Worm (Caenorhabditis elegans): ENCODE data around the gene F14B8.4.
A peak's percentile ranks its signal among the peaks of the same experiment; 100 is the strongest.

The F14B8.4 gene

ce11 chrX:6913989-6914388 lies 14.2 kb upstream of the F14B8.4 start, which contains the start of gene nhx-4:
nhx-4 (plus strand) TSS chrX:6914289.
- TF ChIP-seq K11D2.4 (GFP tag; IDR thresholded peaks at IDR 0.05): no peak
- TF ChIP-seq rcor-1 (GFP tag; IDR thresholded peaks at IDR 0.05): no peak
- no peak for TF ChIP-seq ztf-6 (GFP tag; IDR thresholded peaks at IDR 0.05)
- TF ChIP-seq Y53F4B.3 (GFP tag; IDR thresholded peaks at IDR 0.05): no peak
- TF ChIP-seq mcd-1 (GFP tag; IDR thresholded peaks at IDR 0.05): no peak
- TF ChIP-seq F37B4.10 (GFP tag; IDR thresholded peaks at IDR 0.05): no peak
- TF ChIP-seq pbrm-1 (GFP tag; IDR thresholded peaks at IDR 0.05): no peak
- no peak for TF ChIP-seq attf-6 (GFP tag; IDR thresholded peaks at IDR 0.05)
- no peak for TF ChIP-seq ccch-3 (GFP tag; optimal IDR thresholded peaks at IDR 0.05)
- no peak for TF ChIP-seq hlh-12 (tag; optimal IDR thresholded peaks at IDR 0.05)
- TF ChIP-seq nhr-80 (tag; optimal IDR thresholded peaks at IDR 0.05): no peak
- TF ChIP-seq zfh-2 (GFP tag; conservative IDR thresholded peaks at IDR 0.05): no peak
- TF ChIP-seq bed-1 (GFP tag; IDR thresholded peaks at IDR 0.05): no peak
- TF ChIP-seq bed-2 (GFP tag; IDR thresholded peaks at IDR 0.05): no peak
- no peak for TF ChIP-seq F10E7.11 (tag; optimal IDR thresholded peaks at IDR 0.05)
- no peak for TF ChIP-seq fkh-3 (tag; optimal IDR thresholded peaks at IDR 0.05)
- TF ChIP-seq egl-44 (GFP tag; IDR thresholded peaks at IDR 0.05): no peak
- TF ChIP-seq unc-130 (GFP tag; optimal IDR thresholded peaks at IDR 0.05): no peak

- TF ChIP-seq unc-62 (GFP tag; optimal IDR thresholded peaks at IDR 0.05): peak; percentile 24
- TF ChIP-seq nhr-80 (tag; optimal IDR thresholded peaks at IDR 0.05): peak; percentile 83
- no peak for TF ChIP-seq F57A8.1 (GFP tag; optimal IDR thresholded peaks at IDR 0.05)
- peak; percentile 37 for TF ChIP-seq ztf-22 (GFP tag; optimal IDR thresholded peaks at IDR 0.05)
- peak; percentile 22 for TF ChIP-seq pha-4 (tag; optimal IDR thresholded peaks at IDR 0.05)
- TF ChIP-seq sptf-2 (GFP tag; optimal IDR thresholded peaks at IDR 0.05): no peak
- peak; percentile 46 for TF ChIP-seq atf-7 (tag; optimal IDR thresholded peaks at IDR 0.05)
- TF ChIP-seq cebp-1 (GFP tag; IDR thresholded peaks at IDR 0.05): no peak
- TF ChIP-seq cebp-1 (tag; optimal IDR thresholded peaks at IDR 0.05): peak; percentile 41
- TF ChIP-seq ets-4 (GFP tag; optimal IDR thresholded peaks at IDR 0.05): peak; percentile 13
- TF ChIP-seq ztf-25 (GFP tag; IDR thresholded peaks at IDR 0.05): no peak
- TF ChIP-seq lir-1 (GFP tag; conservative IDR thresholded peaks at IDR 0.05): 0 out of 2 replicates have a peak, but pooled peaks have one; percentile 14
These were observed 5.8 kb upstream of the F14B8.4 start for ce11 chrX:6905581-6905980.

- TF ChIP-seq unc-130 (GFP tag; optimal IDR thresholded peaks at IDR 0.05) (no peak), cebp-1 (GFP tag; IDR thresholded peaks at IDR 0.05) (peak; percentile 61; the same call in 1 of the 2 replicates), cebp-1 (tag; optimal IDR thresholded peaks at IDR 0.05) (peak; percentile 90)
These were observed 4.5 kb upstream of the F14B8.4 start, which contains the start of gene sid-5 for ce11 chrX:6904064-6904771. sid-5 (plus strand) TSS chrX:6904721.

- peak; percentile 36 for TF ChIP-seq nhr-80 (tag; optimal IDR thresholded peaks at IDR 0.05)
- TF ChIP-seq Y67H2A.10 (GFP tag; conservative IDR thresholded peaks at IDR 0.05): no peak
- TF ChIP-seq F37B4.10 (GFP tag; IDR thresholded peaks at IDR 0.05): no peak
- TF ChIP-seq hmg-1.2 (GFP tag; IDR thresholded peaks at IDR 0.05): peak; percentile 80
- 0 out of 2 replicates have a peak, but pooled peaks have one; percentile 58 for TF ChIP-seq madf-3 (GFP tag; IDR thresholded peaks at IDR 0.05)
- no peak for TF ChIP-seq ztf-26 (tag; optimal IDR thresholded peaks at IDR 0.05)
- TF ChIP-seq tbx-9 (tag; optimal IDR thresholded peaks at IDR 0.05; ENCODE audit: borderline replicate concordance): no peak
- peak; percentile 86 for TF ChIP-seq zim-3 (tag; optimal IDR thresholded peaks at IDR 0.05)
- 0 out of 2 replicates have a peak, but pooled peaks have one; percentile 39 for TF ChIP-seq Y53F4B.3 (GFP tag; IDR thresholded peaks at IDR 0.05)
- TF ChIP-seq dox-1 (GFP tag; IDR thresholded peaks at IDR 0.05): peak; percentile 88
- TF ChIP-seq nhr-179 (tag; optimal IDR thresholded peaks at IDR 0.05): no peak
- peak; percentile 35; the same call in 1 of the 2 replicates for TF ChIP-seq ztf-6 (GFP tag; IDR thresholded peaks at IDR 0.05)
- peak; percentile 47; the same call in 1 of the 2 replicates for TF ChIP-seq Y53G8AR.9 (GFP tag; conservative IDR thresholded peaks at IDR 0.05)
- TF ChIP-seq nfyb-1 (GFP tag; IDR thresholded peaks at IDR 0.05): peak; percentile 82
- no peak for TF ChIP-seq nhr-120 (GFP tag; IDR thresholded peaks at IDR 0.05)
- peak; percentile 88 for TF ChIP-seq him-1 (tag; optimal IDR thresholded peaks at IDR 0.05)
- TF ChIP-seq lag-1 (GFP tag; IDR thresholded peaks at IDR 0.05): no peak
- TF ChIP-seq mcd-1 (GFP tag; IDR thresholded peaks at IDR 0.05): 0 out of 2 replicates have a peak, but pooled peaks have one; percentile 48
- TF ChIP-seq zfh-2 (GFP tag; conservative IDR thresholded peaks at IDR 0.05): no peak
- no peak for TF ChIP-seq B0336.3 (GFP tag; IDR thresholded peaks at IDR 0.05)
- no peak for TF ChIP-seq ccch-3 (GFP tag; optimal IDR thresholded peaks at IDR 0.05)
These were observed 3.2 kb upstream of the F14B8.4 start for ce11 chrX:6902958-6903357.

Measured in whole organism, young adult.